Fruit fly (Drosophila melanogaster): Measurements from ENCODE around the gene SF2.

SF2 gene

dm6 chr3R:16295513-16296123, 46.2 kb downstream of the SF2 start:
- TF ChIP-seq CG8159 (tag; optimal IDR thresholded peaks at IDR 0.05) (no peak), CG4496 (GFP tag; IDR thresholded peaks at IDR 0.05) (no peak), Ets98B (GFP tag; IDR thresholded peaks at IDR 0.05) (no peak), CG17806 (tag; optimal IDR thresholded peaks at IDR 0.05) (no peak), CG9948 (tag; optimal IDR thresholded peaks at IDR 0.05) (no peak), Pif1B (GFP tag; optimal IDR thresholded peaks at IDR 0.05) (no peak), CG13204 (GFP tag; optimal IDR thresholded peaks at IDR 0.05) (no peak), CG8301 (tag; optimal IDR thresholded peaks at IDR 0.05) (no peak), Pif1A (GFP tag; optimal IDR thresholded peaks at IDR 0.05) (no peak), CG34367 (tag; optimal IDR thresholded peaks at IDR 0.05) (no peak), CG12605 (GFP tag; IDR thresholded peaks at IDR 0.05) (no peak), D1 (tag; optimal IDR thresholded peaks at IDR 0.05) (no peak), CG15710 (tag; optimal IDR thresholded peaks at IDR 0.05) (no peak), CG32121 (GFP tag; IDR thresholded peaks at IDR 0.05) (no peak), CG10348 (GFP tag; IDR thresholded peaks at IDR 0.05) (no peak), CG14655 (GFP tag; optimal IDR thresholded peaks at IDR 0.05) (no peak)

dm6 chr3R:16290242-16290824, 51.5 kb downstream of the SF2 start:
- TF ChIP-seq EcR (GFP tag; optimal IDR thresholded peaks at IDR 0.05) (peak; percentile 82), CG32121 (GFP tag; IDR thresholded peaks at IDR 0.05) (no peak), Snoo (tag; optimal IDR thresholded peaks at IDR 0.05) (peak; percentile 26)
